Worm (Caenorhabditis elegans) whole organism, young adult: ENCODE data around the gene F23H12.5.

Source experiments
- B0035.1 ChIP-seq: sonication (generic microtip); optimal IDR thresholded peaks from 2 replicates; lab custom pipeline; 2016; ENCODE audit warnings: missing genetic modification characterization, mild to moderate bottlenecking, missing compliant biosample characterization, missing genotype, missing genetic modification reagents
- B0261.1 ChIP-seq: sonication (generic microtip); optimal IDR thresholded peaks from 2 replicates; lab custom pipeline; 2016; ENCODE audit warnings: mild to moderate bottlenecking, missing genetic modification characterization, moderate library complexity, missing compliant biosample characterization
- B0336.3 ChIP-seq: fragments of 200-800 bp; sonication (Bioruptor generic); IDR thresholded peaks from 2 replicates; pipeline ENCODE4 v1.3.6; 2022; ENCODE audit warnings: missing genetic modification characterization, missing compliant biosample characterization
- C06A6.2 ChIP-seq: fragments of 200-800 bp; sonication (Bioruptor generic); conservative IDR thresholded peaks from 2 replicates; pipeline ENCODE4 v1.3.6; 2022; ENCODE audit warnings: missing genetic modification characterization, missing compliant biosample characterization
- F10E7.11 ChIP-seq: sonication (generic microtip); optimal IDR thresholded peaks from 2 replicates; lab custom pipeline; 2017; ENCODE audit warnings: mild to moderate bottlenecking, missing genetic modification characterization, moderate library complexity, missing compliant biosample characterization
- F23B12.7 ChIP-seq: sonication (generic microtip); optimal IDR thresholded peaks from 2 replicates; lab custom pipeline; 2017; ENCODE audit warnings: missing genetic modification characterization, mild to moderate bottlenecking, missing compliant biosample characterization, antibody characterized with exemption, moderate library complexity; ENCODE audit not compliant: insufficient read depth
- F37B4.10 ChIP-seq: fragments of 200-800 bp; sonication (Bioruptor generic); IDR thresholded peaks from 2 replicates; pipeline ENCODE4 v1.3.6; 2022; ENCODE audit warnings: missing genetic modification characterization, missing compliant biosample characterization
- K11D2.4 ChIP-seq: fragments of 200-800 bp; sonication (Bioruptor generic); IDR thresholded peaks from 2 replicates; pipeline ENCODE4 v1.3.6; 2022; ENCODE audit warnings: missing genetic modification reagents, missing genetic modification characterization, missing compliant biosample characterization
- Y79H2A.3 ChIP-seq: fragments of 200-800 bp; sonication (Bioruptor generic); conservative IDR thresholded peaks from 2 replicates; pipeline ENCODE4 v1.3.6; 2022; ENCODE audit warnings: missing genetic modification reagents, missing genetic modification characterization, missing compliant biosample characterization
- Y95B8A.8 ChIP-seq: fragments of 200-800 bp; sonication (Bioruptor generic); IDR thresholded peaks from 2 replicates; pipeline ENCODE4 v1.3.6; 2022; ENCODE audit warnings: missing genetic modification reagents, missing genetic modification characterization, missing compliant biosample characterization
- aptf-2 ChIP-seq: fragments of 200-800 bp; sonication (Bioruptor generic); conservative IDR thresholded peaks from 2 replicates; pipeline ENCODE4 v1.3.6; 2022; ENCODE audit warnings: missing genetic modification reagents, missing genetic modification characterization, missing compliant biosample characterization
- atf-7 ChIP-seq: sonication (generic microtip); optimal IDR thresholded peaks from 2 replicates; lab custom pipeline; 2017; ENCODE audit warnings: mild to moderate bottlenecking, missing genetic modification characterization, missing compliant biosample characterization
- attf-5 ChIP-seq: fragments of 200-800 bp; sonication (Bioruptor generic); optimal IDR thresholded peaks from 2 replicates; lab custom pipeline; 2018; ENCODE audit warnings: mild to moderate bottlenecking, missing genetic modification characterization, missing compliant biosample characterization
- attf-6 ChIP-seq: fragments of 200-800 bp; sonication (Bioruptor generic); IDR thresholded peaks from 2 replicates; pipeline ENCODE4 v1.3.6; 2022; ENCODE audit warnings: missing genetic modification reagents, missing genetic modification characterization, missing compliant biosample characterization
- bed-1 ChIP-seq: fragments of 200-800 bp; sonication (Bioruptor generic); IDR thresholded peaks from 2 replicates; pipeline ENCODE4 v1.3.6; 2022; ENCODE audit warnings: missing genetic modification reagents, missing genetic modification characterization, missing compliant biosample characterization
- ccch-3 ChIP-seq: fragments of 200-800 bp; sonication (Bioruptor generic); optimal IDR thresholded peaks from 2 replicates; lab custom pipeline; 2018; ENCODE audit warnings: mild to moderate bottlenecking, missing genetic modification characterization, missing compliant biosample characterization
- cebp-1 ChIP-seq, 2 experiments: fragments of 200-800 bp in 1 of 2; sonication (Bioruptor generic) in 1 of 2; sonication (generic microtip) in 1 of 2; IDR thresholded peaks in 1 of 2; optimal IDR thresholded peaks in 1 of 2; 2 replicates each; pipeline versions ENCODE4 v1.3.6 to Lab custom; 2017 to 2022; ENCODE audit warnings: missing compliant biosample characterization in 2 of 2, missing genetic modification characterization in 2 of 2, mild to moderate bottlenecking in 1 of 2, missing genetic modification reagents in 1 of 2, moderate library complexity in 1 of 2
- cebp-2 ChIP-seq: fragments of 200-800 bp; sonication (Bioruptor generic); IDR thresholded peaks from 2 replicates; pipeline ENCODE4 v1.3.6; 2022; ENCODE audit warnings: missing genetic modification characterization, missing compliant biosample characterization
- ceh-91 ChIP-seq: fragments of 200-800 bp; sonication (Bioruptor generic); IDR thresholded peaks from 2 replicates; pipeline ENCODE4 v1.3.6; 2022; ENCODE audit warnings: missing genetic modification reagents, missing genetic modification characterization, missing compliant biosample characterization
- egl-18 ChIP-seq: fragments of 200-800 bp; sonication (Bioruptor generic); IDR thresholded peaks from 2 replicates; pipeline ENCODE4 v1.3.6; 2022; ENCODE audit warnings: missing genetic modification reagents, missing genetic modification characterization, missing compliant biosample characterization
- ets-4 ChIP-seq: fragments of 200-800 bp; sonication (Bioruptor generic); optimal IDR thresholded peaks from 2 replicates; lab custom pipeline; 2018; ENCODE audit warnings: mild to moderate bottlenecking, missing genetic modification characterization, missing compliant biosample characterization
- hrde-1 ChIP-seq: sonication (generic microtip); optimal IDR thresholded peaks from 2 replicates; lab custom pipeline; 2016; ENCODE audit warnings: missing genetic modification characterization, mild to moderate bottlenecking, missing compliant biosample characterization, moderate library complexity, missing genotype, missing genetic modification reagents, borderline replicate concordance
- madf-6 ChIP-seq: fragments of 200-800 bp; sonication (Bioruptor generic); IDR thresholded peaks from 2 replicates; pipeline ENCODE4 v1.3.6; 2022; ENCODE audit warnings: missing genetic modification reagents, missing genetic modification characterization, missing compliant biosample characterization
- madf-8 ChIP-seq: fragments of 200-800 bp; sonication (Bioruptor generic); conservative IDR thresholded peaks from 2 replicates; pipeline ENCODE4 v1.3.6; 2022; ENCODE audit warnings: missing genetic modification reagents, missing genetic modification characterization, missing compliant biosample characterization
- mcd-1 ChIP-seq: fragments of 200-800 bp; sonication (Bioruptor generic); IDR thresholded peaks from 2 replicates; pipeline ENCODE4 v1.3.6; 2022; ENCODE audit warnings: missing genetic modification reagents, missing genetic modification characterization, missing compliant biosample characterization
- nfya-2 ChIP-seq: fragments of 200-800 bp; sonication (Bioruptor generic); IDR thresholded peaks from 2 replicates; pipeline ENCODE4 v1.3.6; 2022; ENCODE audit warnings: missing genetic modification reagents, missing genetic modification characterization, missing compliant biosample characterization
- nfyb-1 ChIP-seq: fragments of 200-800 bp; sonication (Bioruptor generic); IDR thresholded peaks from 2 replicates; pipeline ENCODE4 v1.3.6; 2022; ENCODE audit warnings: missing genetic modification reagents, missing genetic modification characterization, missing compliant biosample characterization
- nhr-120 ChIP-seq: fragments of 200-800 bp; sonication (Bioruptor generic); IDR thresholded peaks from 2 replicates; pipeline ENCODE4 v1.3.6; 2022; ENCODE audit warnings: missing genetic modification characterization, missing compliant biosample characterization
- nhr-27 ChIP-seq: fragments of 200-800 bp; sonication (Bioruptor generic); optimal IDR thresholded peaks from 2 replicates; lab custom pipeline; 2018; ENCODE audit warnings: mild to moderate bottlenecking, missing genetic modification characterization, moderate library complexity, missing compliant biosample characterization
- nhr-80 ChIP-seq: sonication (generic microtip); optimal IDR thresholded peaks from 2 replicates; lab custom pipeline; 2016; ENCODE audit warnings: missing genetic modification characterization, missing compliant biosample characterization
- nhr-90 ChIP-seq: sonication (generic microtip); optimal IDR thresholded peaks from 2 replicates; lab custom pipeline; 2016; ENCODE audit warnings: missing genotype, mild to moderate bottlenecking, missing genetic modification characterization, missing compliant biosample characterization
- pbrm-1 ChIP-seq: fragments of 200-800 bp; sonication (Bioruptor generic); IDR thresholded peaks from 2 replicates; pipeline ENCODE4 v1.3.6; 2022; ENCODE audit warnings: missing genetic modification reagents, missing genetic modification characterization, missing compliant biosample characterization
- repo-1 ChIP-seq: sonication (generic microtip); optimal IDR thresholded peaks from 2 replicates; lab custom pipeline; 2017; ENCODE audit warnings: mild to moderate bottlenecking, missing genetic modification characterization, missing compliant biosample characterization
- rpc-1 ChIP-seq, 2 experiments: fragments of 150-350 bp in 1 of 2; sonication (generic microtip) in 1 of 2; optimal IDR thresholded peaks; 2 replicates each; lab custom pipeline; 2014 to 2018; ENCODE audit warnings: missing biosample characterization in 1 of 2, missing genetic modification characterization in 1 of 2, missing genetic modification reagents in 1 of 2, missing genotype in 1 of 2
- snpc-1.1 ChIP-seq: sonication (generic microtip); optimal IDR thresholded peaks from 2 replicates; lab custom pipeline; 2017; ENCODE audit warnings: missing genetic modification characterization, mild to moderate bottlenecking, missing compliant biosample characterization, antibody characterized with exemption, moderate library complexity, missing genotype, missing genetic modification reagents; ENCODE audit not compliant: insufficient read depth
- snpc-1.3 ChIP-seq: sonication (generic microtip); optimal IDR thresholded peaks from 2 replicates; lab custom pipeline; 2017; ENCODE audit warnings: missing genetic modification characterization, mild to moderate bottlenecking, missing compliant biosample characterization, antibody characterized with exemption, moderate library complexity, missing genotype, missing genetic modification reagents; ENCODE audit not compliant: insufficient read depth
- tbp1 ChIP-seq: fragments of 200-800 bp; sonication (Bioruptor generic); optimal IDR thresholded peaks from 2 replicates; lab custom pipeline; 2018; ENCODE audit warnings: mild to moderate bottlenecking, missing genetic modification characterization, missing compliant biosample characterization
- unc-130 ChIP-seq: sonication (generic microtip); optimal IDR thresholded peaks from 2 replicates; lab custom pipeline; 2016; ENCODE audit warnings: missing genetic modification reagents, missing genetic modification characterization, missing compliant biosample characterization
- zfh-2 ChIP-seq: fragments of 200-800 bp; sonication (Bioruptor generic); conservative IDR thresholded peaks from 2 replicates; pipeline ENCODE4 v1.3.6; 2022; ENCODE audit warnings: missing genetic modification reagents, missing genetic modification characterization, missing compliant biosample characterization
- ztf-26 ChIP-seq: sonication (generic microtip); optimal IDR thresholded peaks from 2 replicates; lab custom pipeline; 2017; ENCODE audit warnings: missing genetic modification characterization, missing compliant biosample characterization
- ztf-28 ChIP-seq: fragments of 200-800 bp; sonication (Bioruptor generic); IDR thresholded peaks from 2 replicates; pipeline ENCODE4 v1.3.6; 2022; ENCODE audit warnings: missing genetic modification reagents, missing genetic modification characterization, missing compliant biosample characterization
- ztf-3 ChIP-seq: fragments of 200-800 bp; sonication (Bioruptor generic); optimal IDR thresholded peaks from 2 replicates; lab custom pipeline; 2018; ENCODE audit warnings: mild to moderate bottlenecking, missing genetic modification characterization, missing compliant biosample characterization

F23H12.5 gene

DNA sequence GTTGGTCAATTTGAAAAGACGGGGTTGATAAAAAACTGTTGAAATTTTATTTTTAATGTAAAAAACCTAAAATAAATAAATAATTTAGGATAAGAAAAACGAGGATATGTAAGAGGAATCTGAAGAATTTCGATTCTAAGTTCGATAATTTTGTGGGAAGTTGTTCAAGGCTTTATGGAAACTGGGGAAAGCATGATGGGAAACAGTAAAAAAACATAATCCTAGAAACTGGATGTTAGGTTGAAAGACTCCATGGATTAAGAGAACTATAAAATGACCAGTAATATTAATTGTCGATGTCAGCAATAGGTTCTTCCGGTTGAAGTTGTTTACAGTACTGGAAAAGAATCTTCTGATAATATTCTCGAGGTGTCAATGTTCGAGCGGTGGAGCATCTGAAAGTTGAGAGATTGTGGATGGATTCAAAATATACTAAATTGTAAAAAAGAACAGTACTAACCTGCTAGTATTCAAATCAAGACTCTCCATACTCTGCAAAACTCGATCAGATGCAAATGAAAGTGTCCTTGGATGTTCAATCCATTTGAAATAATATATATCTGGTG lies 38.1 kb upstream of the F23H12.5 start (continued):
- no peak for TF ChIP-seq ccch-3 (GFP tag; lab: Kevin White, UChicago)
- TF ChIP-seq madf-6 (GFP tag; lab: Robert Waterston, UW), result peak; percentile 56
- no peak for TF ChIP-seq nhr-80 (tag; lab: Kevin White, UChicago)
- peak; percentile 7 for TF ChIP-seq B0261.1 (tag; lab: Kevin White, UChicago)
- no peak for TF ChIP-seq ets-4 (GFP tag; lab: Kevin White, UChicago)
- no peak for TF ChIP-seq mcd-1 (GFP tag; lab: Robert Waterston, UW)
- 0 out of 2 replicates have a peak, but pooled peaks have one; percentile 19 for TF ChIP-seq pbrm-1
- no peak for TF ChIP-seq nhr-27
- no peak for TF ChIP-seq F37B4.10 (GFP tag; lab: Robert Waterston, UW)
- TF ChIP-seq snpc-1.3 (tag; lab: Kevin White, UChicago), result peak; percentile 9
- no peak for TF ChIP-seq snpc-1.1
- TF ChIP-seq F10E7.11 (tag; lab: Kevin White, UChicago), result peak; percentile 42
- TF ChIP-seq repo-1, result peak; percentile 25
- no peak for TF ChIP-seq attf-6 (GFP tag; lab: Robert Waterston, UW)
- TF ChIP-seq ztf-26 (tag; lab: Kevin White, UChicago), result no peak
- TF ChIP-seq hrde-1 (tag; lab: Kevin White, UChicago), result no peak
- no peak for TF ChIP-seq B0035.1 (tag; lab: Kevin White, UChicago)
- TF ChIP-seq attf-5 (GFP tag; lab: Kevin White, UChicago), result no peak
- TF ChIP-seq rpc-1 (optimal IDR thresholded peaks at IDR 0.05; lab: Kevin White, UChicago), result no peak
- no peak for TF ChIP-seq rpc-1 (tag; optimal IDR thresholded peaks at IDR 0.05; lab: Kevin White, UChicago)
- TF ChIP-seq nfya-2 (GFP tag; lab: Robert Waterston, UW), result no peak
- TF ChIP-seq madf-8 (GFP tag; lab: Robert Waterston, UW), result no peak
- no peak for TF ChIP-seq nfyb-1 (GFP tag; lab: Robert Waterston, UW)
- no peak for TF ChIP-seq bed-1 (GFP tag; lab: Robert Waterston, UW)
- TF ChIP-seq, all 124 proteins: peak for 22

DNA sequence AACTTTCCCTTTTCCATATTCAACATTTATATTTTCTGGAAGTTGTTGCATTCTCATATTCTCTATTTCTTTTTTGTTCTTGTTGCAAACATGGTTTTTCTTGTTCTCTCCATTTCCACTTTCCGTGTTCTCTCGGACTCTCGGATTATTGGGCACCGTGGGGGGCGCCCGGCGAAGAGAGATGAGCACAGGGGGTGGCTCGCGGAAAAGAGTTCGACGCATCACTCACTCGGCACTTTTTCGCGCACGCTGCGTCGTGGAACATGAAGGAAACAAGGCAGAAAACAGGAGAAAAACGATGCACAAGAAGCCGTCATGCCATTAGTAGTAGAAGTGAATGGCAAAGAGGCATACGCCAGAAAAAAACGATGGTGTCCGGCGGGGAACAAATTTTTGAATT lies 31.8 kb upstream of the F23H12.5 start:
- TF ChIP-seq B0336.3 (no peak), F23B12.7 (tag; lab: Kevin White, UChicago) (no peak), ztf-3 (GFP tag; lab: Kevin White, UChicago) (no peak), cebp-2 (GFP tag; lab: Robert Waterston, UW) (no peak)

DNA sequence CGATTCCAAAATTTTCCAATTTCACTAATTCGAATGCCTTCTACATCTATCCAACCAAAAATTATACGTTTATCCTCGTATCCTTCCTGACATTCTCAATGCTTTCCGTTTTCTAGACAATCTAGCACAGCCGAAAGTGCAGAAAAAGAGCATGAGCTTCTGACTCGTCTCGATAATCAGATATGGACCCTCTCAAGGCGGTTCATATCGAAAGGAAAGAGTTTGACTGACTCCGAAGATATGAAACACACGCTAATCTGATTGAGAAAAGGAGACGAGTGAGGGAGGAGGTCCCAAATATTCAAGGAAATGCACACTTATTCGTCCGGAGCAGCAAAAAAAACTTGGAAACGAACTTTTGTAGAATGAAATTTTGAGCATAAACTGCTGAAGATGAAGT lies 29.3 kb upstream of the F23H12.5 start:
- TF ChIP-seq madf-6 (GFP tag; lab: Robert Waterston, UW), result no peak
- no peak for TF ChIP-seq aptf-2 (GFP tag; lab: Robert Waterston, UW)
- no peak for TF ChIP-seq ceh-91 (GFP tag; lab: Robert Waterston, UW)
- no peak for TF ChIP-seq C06A6.2 (GFP tag; lab: Robert Waterston, UW)
- no peak for TF ChIP-seq Y79H2A.3
- no peak for TF ChIP-seq Y95B8A.8 (GFP tag; lab: Robert Waterston, UW)
- TF ChIP-seq ztf-28, result no peak
- TF ChIP-seq hrde-1 (tag; lab: Kevin White, UChicago), result no peak
- no peak for TF ChIP-seq zfh-2 (GFP tag; lab: Robert Waterston, UW)
- TF ChIP-seq egl-18 (GFP tag; lab: Robert Waterston, UW), result no peak
- no peak for TF ChIP-seq unc-130
- TF ChIP-seq atf-7 (tag; lab: Kevin White, UChicago), result no peak
- TF ChIP-seq nhr-90 (tag; lab: Kevin White, UChicago), result no peak
- TF ChIP-seq tbp1 (GFP tag; lab: Kevin White, UChicago), result no peak
- no peak for TF ChIP-seq K11D2.4 (GFP tag; lab: Robert Waterston, UW)
- no peak for TF ChIP-seq cebp-1 (GFP tag; IDR thresholded peaks at IDR 0.05; lab: Robert Waterston, UW)
- no peak for TF ChIP-seq cebp-1 (tag; optimal IDR thresholded peaks at IDR 0.05; lab: Kevin White, UChicago)
- no peak for TF ChIP-seq nhr-120 (GFP tag; lab: Robert Waterston, UW)
